Worm (Caenorhabditis elegans) whole organism, L4/young adult: Measurements from ENCODE around the gene M70.2.
"Not testable (repeated sequence)": the region's sequence is repeated elsewhere in the genome, so short reads cannot be mapped to it uniquely, and the experiment has no call there.

Source experiments
- W03F9.2 ChIP-seq: fragments of 150-350 bp; optimal IDR thresholded peaks from 2 replicates; lab custom pipeline; 2014; ENCODE audit warnings: missing biosample characterization, missing genetic modification characterization
- dao-5 ChIP-seq: sonication (generic microtip); optimal IDR thresholded peaks from 2 replicates; lab custom pipeline; 2016; ENCODE audit warnings: missing genotype, missing genetic modification characterization, moderate library complexity, missing compliant biosample characterization

- TF ChIP-seq W03F9.2 (tag; lab: Kevin White, UChicago); dao-5: not testable (repeated sequence)
Observed at ce11 chrIV:2216756-2217155, 26.1 kb upstream of the M70.2 start, which contains the start of gene T04C4.3.
